Worm (Caenorhabditis elegans) whole organism, mixed stage, embryonic: Measurements from ENCODE around the gene drap-1.

Experiments
- M03D4.4 ChIP-seq: sonication (generic microtip); optimal IDR thresholded peaks from 2 replicates; lab custom pipeline; 2017; ENCODE audit warnings: mild to moderate bottlenecking, missing genetic modification characterization, missing compliant biosample characterization
- bed-3 ChIP-seq: fragments of 200-800 bp; sonication (Bioruptor generic); optimal IDR thresholded peaks from 3 replicates; lab custom pipeline; 2018; ENCODE audit warnings: mild to moderate bottlenecking, missing genetic modification characterization, moderate library complexity, missing compliant biosample characterization
- blmp-1 ChIP-seq: fragments of 150-350 bp; optimal IDR thresholded peaks from 2 replicates; lab custom pipeline; 2014; ENCODE audit warnings: missing biosample characterization, missing genetic modification characterization
- ceh-39 ChIP-seq: fragments of 150-350 bp; optimal IDR thresholded peaks from 2 replicates; lab custom pipeline; 2014; ENCODE audit warnings: missing biosample characterization, missing genetic modification characterization
- ceh-43 ChIP-seq: fragments of 200-800 bp; sonication (Bioruptor generic); optimal IDR thresholded peaks from 2 replicates; lab custom pipeline; 2018; ENCODE audit warnings: mild to moderate bottlenecking, missing genetic modification characterization, moderate library complexity, missing compliant biosample characterization
- ceh-83 ChIP-seq: fragments of 200-800 bp; sonication (Bioruptor generic); optimal IDR thresholded peaks from 2 replicates; lab custom pipeline; 2018; ENCODE audit warnings: mild to moderate bottlenecking, missing genetic modification characterization, missing compliant biosample characterization
- ces-1 ChIP-seq: fragments of 150-350 bp; optimal IDR thresholded peaks from 2 replicates; lab custom pipeline; 2014; ENCODE audit warnings: missing biosample characterization, missing genetic modification reagents, missing genetic modification characterization
- cnd-1 ChIP-seq: fragments of 200-800 bp; sonication (Bioruptor generic); optimal IDR thresholded peaks from 2 replicates; lab custom pipeline; 2018; ENCODE audit warnings: mild to moderate bottlenecking, missing genetic modification characterization, missing compliant biosample characterization
- elt-1 ChIP-seq: sonication (generic microtip); optimal IDR thresholded peaks from 2 replicates; lab custom pipeline; 2017; ENCODE audit warnings: missing genetic modification characterization, mild to moderate bottlenecking, missing compliant biosample characterization, antibody characterized with exemption, moderate library complexity, borderline replicate concordance; ENCODE audit not compliant: insufficient read depth
- elt-3 ChIP-seq: fragments of 150-350 bp; optimal IDR thresholded peaks from 2 replicates; lab custom pipeline; 2014; ENCODE audit warnings: missing biosample characterization, missing genetic modification characterization
- flh-1 ChIP-seq: fragments of 200-800 bp; sonication (Bioruptor generic); optimal IDR thresholded peaks from 2 replicates; lab custom pipeline; 2018; ENCODE audit warnings: mild to moderate bottlenecking, missing genetic modification characterization, moderate library complexity, missing compliant biosample characterization
- ham-2 ChIP-seq: fragments of 200-800 bp; sonication (Bioruptor generic); optimal IDR thresholded peaks from 2 replicates; lab custom pipeline; 2018; ENCODE audit warnings: mild to moderate bottlenecking, missing genetic modification characterization, missing compliant biosample characterization
- lin-13 ChIP-seq: fragments of 150-350 bp; optimal IDR thresholded peaks from 2 replicates; lab custom pipeline; 2014; ENCODE audit warnings: missing biosample characterization, missing genetic modification characterization
- lin-32 ChIP-seq: fragments of 200-800 bp; sonication (Bioruptor generic); optimal IDR thresholded peaks from 2 replicates; lab custom pipeline; 2018; ENCODE audit warnings: mild to moderate bottlenecking, missing genetic modification characterization, missing compliant biosample characterization
- lsy-2 ChIP-seq: fragments of 150-350 bp; optimal IDR thresholded peaks from 2 replicates; lab custom pipeline; 2014; ENCODE audit warnings: missing biosample characterization, missing genetic modification characterization
- mab-5 ChIP-seq: fragments of 150-350 bp; optimal IDR thresholded peaks from 2 replicates; lab custom pipeline; 2014; ENCODE audit warnings: missing biosample characterization, missing genetic modification characterization
- mep-1 ChIP-seq: fragments of 150-350 bp; optimal IDR thresholded peaks from 2 replicates; lab custom pipeline; 2017; ENCODE audit warnings: missing biosample characterization, missing genetic modification reagents, missing genetic modification characterization, inconsistent platforms
- mls-2 ChIP-seq: sonication (generic microtip); optimal IDR thresholded peaks from 2 replicates; lab custom pipeline; 2016; ENCODE audit warnings: mild to moderate bottlenecking, missing genetic modification characterization, moderate library complexity, missing compliant biosample characterization
- nhr-12 ChIP-seq: fragments of 150-350 bp; optimal IDR thresholded peaks from 2 replicates; lab custom pipeline; 2014; ENCODE audit warnings: missing biosample characterization, missing genetic modification characterization
- nhr-2 ChIP-seq: fragments of 150-350 bp; optimal IDR thresholded peaks from 2 replicates; lab custom pipeline; 2014; ENCODE audit warnings: missing biosample characterization, missing genetic modification characterization
- nhr-237 ChIP-seq: fragments of 150-350 bp; optimal IDR thresholded peaks from 2 replicates; lab custom pipeline; 2014; ENCODE audit warnings: missing biosample characterization, missing genetic modification characterization
- nhr-28 ChIP-seq: fragments of 150-350 bp; optimal IDR thresholded peaks from 2 replicates; lab custom pipeline; 2014; ENCODE audit warnings: missing biosample characterization, missing genetic modification characterization
- nhr-76 ChIP-seq: sonication (generic microtip); optimal IDR thresholded peaks from 2 replicates; lab custom pipeline; 2017; ENCODE audit warnings: missing biosample characterization, missing genetic modification characterization
- pha-4 ChIP-seq: fragments of 150-350 bp; optimal IDR thresholded peaks from 2 replicates; lab custom pipeline; 2018; ENCODE audit warnings: missing biosample characterization, missing genetic modification reagents, missing genetic modification characterization
- sem-2 ChIP-seq: fragments of 200-800 bp; sonication (Bioruptor generic); optimal IDR thresholded peaks from 2 replicates; lab custom pipeline; 2018; ENCODE audit warnings: mild to moderate bottlenecking, missing genetic modification characterization, missing compliant biosample characterization
- snpc-4 ChIP-seq: fragments of 150-350 bp; optimal IDR thresholded peaks from 2 replicates; lab custom pipeline; 2014; ENCODE audit warnings: missing biosample characterization, missing genetic modification characterization
- sptf-1 ChIP-seq: sonication (generic microtip); optimal IDR thresholded peaks from 2 replicates; lab custom pipeline; 2017; ENCODE audit warnings: mild to moderate bottlenecking, missing genetic modification characterization, moderate library complexity, missing compliant biosample characterization
- tbx-8 ChIP-seq: fragments of 200-800 bp; sonication (Bioruptor generic); optimal IDR thresholded peaks from 2 replicates; lab custom pipeline; 2018; ENCODE audit warnings: mild to moderate bottlenecking, missing genetic modification characterization, moderate library complexity, missing compliant biosample characterization
- unc-120 ChIP-seq: sonication (generic microtip); optimal IDR thresholded peaks from 2 replicates; lab custom pipeline; 2017; ENCODE audit warnings: missing genetic modification characterization, missing compliant biosample characterization; ENCODE audit not compliant: poor library complexity, severe bottlenecking
- unc-39 ChIP-seq: fragments of 150-350 bp; optimal IDR thresholded peaks from 2 replicates; lab custom pipeline; 2014; ENCODE audit warnings: missing biosample characterization, missing genetic modification characterization
- unc-62 ChIP-seq: fragments of 150-350 bp; optimal IDR thresholded peaks from 2 replicates; lab custom pipeline; 2014; ENCODE audit warnings: missing biosample characterization, missing genetic modification reagents, missing genetic modification characterization
- zip-8 ChIP-seq: fragments of 150-350 bp; optimal IDR thresholded peaks from 2 replicates; lab custom pipeline; 2014; ENCODE audit warnings: missing biosample characterization, missing genetic modification characterization
- ztf-11 ChIP-seq: fragments of 150-350 bp; optimal IDR thresholded peaks from 2 replicates; lab custom pipeline; 2014; ENCODE audit warnings: missing biosample characterization, missing genetic modification characterization

The drap-1 gene

ce11 chrV:9750308-9750707 is 20.4 kb downstream of the drap-1 start, which contains the start of gene F58E6.4:
Gene F58E6.4, minus strand, starts transcription at chrV:9750408.
- TF ChIP-seq snpc-4 (tag; lab: Kevin White, UChicago), result no peak
- TF ChIP-seq sptf-1 (tag; lab: Kevin White, UChicago), result no peak
- TF ChIP-seq lin-32 (GFP tag; lab: Kevin White, UChicago), result no peak
- TF ChIP-seq flh-1 (GFP tag; lab: Kevin White, UChicago), result no peak
- no peak for TF ChIP-seq lsy-2
- TF ChIP-seq unc-39 (tag; lab: Kevin White, UChicago), result no peak
- no peak for TF ChIP-seq ces-1 (GFP tag; lab: Kevin White, UChicago)
- no peak for TF ChIP-seq mep-1 (tag; lab: Kevin White, UChicago)
- no peak for TF ChIP-seq bed-3 (GFP tag; lab: Kevin White, UChicago)
- TF ChIP-seq pha-4 (tag; lab: Kevin White, UChicago), result no peak
- no peak for TF ChIP-seq nhr-28 (tag; lab: Kevin White, UChicago)
- TF ChIP-seq ceh-39 (tag; lab: Kevin White, UChicago), result no peak
- no peak for TF ChIP-seq mls-2
- no peak for TF ChIP-seq blmp-1
- TF ChIP-seq tbx-8 (GFP tag; lab: Kevin White, UChicago), result no peak
- TF ChIP-seq unc-62, result no peak
- TF ChIP-seq, all 35 proteins: peak for 0

- TF ChIP-seq lin-13 (no peak), nhr-76 (tag; lab: Kevin White, UChicago) (no peak), elt-1 (no peak), ceh-43 (GFP tag; lab: Kevin White, UChicago) (no peak), nhr-237 (tag; lab: Kevin White, UChicago) (no peak), ceh-83 (GFP tag; lab: Kevin White, UChicago) (no peak), mep-1 (tag; lab: Kevin White, UChicago) (no peak), pha-4 (tag; lab: Kevin White, UChicago) (no peak), lin-32 (GFP tag; lab: Kevin White, UChicago) (no peak), sptf-1 (tag; lab: Kevin White, UChicago) (no peak), mls-2 (no peak), ham-2 (GFP tag; lab: Kevin White, UChicago) (no peak), sem-2 (GFP tag; lab: Kevin White, UChicago) (no peak), cnd-1 (no peak)
Measured at ce11 chrV:9752918-9753317, 23.0 kb downstream of the drap-1 start, which contains the start of gene F58E6.6. Gene F58E6.6, minus strand, starts transcription at chrV:9753018.

DNA sequence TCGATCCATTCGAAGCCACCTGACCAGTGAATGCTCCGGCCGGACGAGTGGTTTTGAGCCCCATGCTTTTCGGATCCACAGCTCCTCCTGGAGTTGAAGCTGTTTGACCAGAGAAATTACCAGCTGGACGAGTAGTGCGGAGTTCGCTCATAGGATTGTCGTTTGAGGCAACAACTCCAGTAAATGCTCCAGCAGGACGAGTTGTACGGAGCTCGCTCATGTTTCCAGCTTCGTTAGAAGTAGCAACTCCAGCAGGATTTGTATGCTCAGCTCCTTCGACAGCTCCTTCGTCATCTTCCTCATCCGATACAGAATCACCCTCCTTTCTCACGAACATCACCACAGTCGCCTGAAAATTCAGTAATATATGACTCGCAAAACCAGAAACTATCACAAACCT is 23.6 kb downstream of the drap-1 start:
- TF ChIP-seq unc-39 (tag; lab: Kevin White, UChicago) (no peak), unc-120 (tag; lab: Kevin White, UChicago) (no peak), blmp-1 (no peak), nhr-28 (tag; lab: Kevin White, UChicago) (no peak), elt-1 (no peak), bed-3 (GFP tag; lab: Kevin White, UChicago) (no peak), ham-2 (GFP tag; lab: Kevin White, UChicago) (no peak), pha-4 (tag; lab: Kevin White, UChicago) (no peak), lin-13 (no peak), ztf-11 (no peak), tbx-8 (GFP tag; lab: Kevin White, UChicago) (no peak), mab-5 (tag; lab: Kevin White, UChicago) (no peak), ceh-39 (tag; lab: Kevin White, UChicago) (no peak), unc-62 (no peak), zip-8 (no peak), elt-3 (tag; lab: Kevin White, UChicago) (no peak)

DNA sequence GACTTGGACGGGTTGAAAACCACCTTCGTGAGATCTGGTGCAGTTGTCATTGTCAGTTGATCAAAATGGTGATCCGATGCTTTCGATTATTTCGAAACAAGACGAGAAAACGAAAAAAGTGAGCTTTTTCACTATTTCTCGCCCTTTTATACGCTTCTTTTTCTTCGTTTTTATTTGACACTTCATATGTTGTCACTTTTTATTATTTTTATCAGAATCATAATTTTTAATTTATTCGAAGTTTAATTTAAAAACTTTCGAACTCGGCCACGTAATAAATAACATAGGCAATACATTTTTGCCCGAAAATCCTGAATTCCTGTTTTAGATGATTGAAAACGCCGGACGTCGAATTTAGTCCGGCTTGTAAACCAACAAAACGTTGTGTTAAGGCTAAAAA is 24.6 kb downstream of the drap-1 start, which contains the start of gene F58E6.5:
Gene F58E6.5, minus strand, starts transcription at position 101 of the 400 bp plus-strand sequence.
- TF ChIP-seq ces-1 (GFP tag; lab: Kevin White, UChicago), result no peak
- no peak for TF ChIP-seq ceh-43 (GFP tag; lab: Kevin White, UChicago)
- no peak for TF ChIP-seq M03D4.4 (tag; lab: Kevin White, UChicago)
- no peak for TF ChIP-seq ham-2 (GFP tag; lab: Kevin White, UChicago)
- no peak for TF ChIP-seq ceh-83 (GFP tag; lab: Kevin White, UChicago)
- TF ChIP-seq lin-32 (GFP tag; lab: Kevin White, UChicago), result no peak
- TF ChIP-seq unc-120 (tag; lab: Kevin White, UChicago), result no peak
- TF ChIP-seq cnd-1, result no peak
- no peak for TF ChIP-seq sptf-1 (tag; lab: Kevin White, UChicago)
- no peak for TF ChIP-seq mls-2
- no peak for TF ChIP-seq nhr-2 (tag; lab: Kevin White, UChicago)
- no peak for TF ChIP-seq nhr-12
- TF ChIP-seq mab-5 (tag; lab: Kevin White, UChicago), result no peak
- no peak for TF ChIP-seq lsy-2
- TF ChIP-seq, all 35 proteins: peak for 0
